Fruit fly (Drosophila melanogaster): Measurements from ENCODE around the gene CG1288.

The CG1288 gene

dm6 chr3R:7249460-7249859 lies 41.2 kb upstream of the CG1288 start, which contains the start of the genes CG1227 and Dtwd2 (continued):
- peak; percentile 79 for TF ChIP-seq dac (GFP tag; optimal IDR thresholded peaks at IDR 0.05)
- TF ChIP-seq Ets96B (tag; optimal IDR thresholded peaks at IDR 0.05): peak; percentile 98
- peak; percentile 84 for TF ChIP-seq CG8319 (GFP tag; optimal IDR thresholded peaks at IDR 0.05)
- TF ChIP-seq Hr38 (GFP tag; optimal IDR thresholded peaks at IDR 0.05): no peak
- peak; percentile 79 for TF ChIP-seq Blimp-1 (GFP tag; optimal IDR thresholded peaks at IDR 0.05)
- TF ChIP-seq CG3032 (tag; optimal IDR thresholded peaks at IDR 0.05): peak; percentile 98
- TF ChIP-seq Eip75B (GFP tag; optimal IDR thresholded peaks at IDR 0.05): peak; percentile 92
- peak; percentile 99 for TF ChIP-seq Eip78C (GFP tag)
- TF ChIP-seq CG34406 (GFP tag; optimal IDR thresholded peaks at IDR 0.05): peak; percentile 96
- TF ChIP-seq CG4318 (GFP tag; optimal IDR thresholded peaks at IDR 0.05): peak; percentile 91
- TF ChIP-seq CG6276 (GFP tag; optimal IDR thresholded peaks at IDR 0.05): peak; percentile 95
- TF ChIP-seq CG6792 (GFP tag; optimal IDR thresholded peaks at IDR 0.05): peak; percentile 91
- peak; percentile 98 for TF ChIP-seq CG8119 (GFP tag; IDR thresholded peaks at IDR 0.05)
- peak; percentile 94 for TF ChIP-seq CG11762 (GFP tag; optimal IDR thresholded peaks at IDR 0.05; ENCODE audit: insufficient read depth)
- TF ChIP-seq Hr39 (GFP tag; optimal IDR thresholded peaks at IDR 0.05): peak; percentile 82
- TF ChIP-seq CG32006 (GFP tag; optimal IDR thresholded peaks at IDR 0.05): peak; percentile 96
- TF ChIP-seq Met (GFP tag; optimal IDR thresholded peaks at IDR 0.05): peak; percentile 92
- peak; percentile 92 for TF ChIP-seq Smox (GFP tag; optimal IDR thresholded peaks at IDR 0.05)
- peak; percentile 89 to 96 for TF ChIP-seq ss (GFP tag; optimal IDR thresholded peaks at IDR 0.05)
- TF ChIP-seq CG11294 (GFP tag; IDR thresholded peaks at IDR 0.05): peak; percentile 95

- TF ChIP-seq fkh (GFP tag; optimal IDR thresholded peaks at IDR 0.05) (no peak), CG1621 (tag; optimal IDR thresholded peaks at IDR 0.05) (no peak), Met (GFP tag; optimal IDR thresholded peaks at IDR 0.05) (no peak), dsx (GFP tag; optimal IDR thresholded peaks at IDR 0.05; ENCODE audit: poor library complexity, severe bottlenecking) (no peak), topi (GFP tag; optimal IDR thresholded peaks at IDR 0.05) (no peak), net (GFP tag; optimal IDR thresholded peaks at IDR 0.05) (no peak), CG10631 (GFP tag; optimal IDR thresholded peaks at IDR 0.05) (no peak), CG6854 (GFP tag; optimal IDR thresholded peaks at IDR 0.05) (no peak), Ets21C (GFP tag; optimal IDR thresholded peaks at IDR 0.05) (no peak), Eip75B (GFP tag; optimal IDR thresholded peaks at IDR 0.05) (no peak), Ets96B (tag; optimal IDR thresholded peaks at IDR 0.05) (no peak), OdsH (GFP tag; optimal IDR thresholded peaks at IDR 0.05) (no peak)
Measured at dm6 chr3R:7246889-7247288, 38.7 kb upstream of the CG1288 start, which contains the start of the genes Noc3 and CG10053. TSS of gene Noc3 (minus strand) at chr3R:7246969. TSS of gene CG10053 (plus strand) at chr3R:7247090.

DNA sequence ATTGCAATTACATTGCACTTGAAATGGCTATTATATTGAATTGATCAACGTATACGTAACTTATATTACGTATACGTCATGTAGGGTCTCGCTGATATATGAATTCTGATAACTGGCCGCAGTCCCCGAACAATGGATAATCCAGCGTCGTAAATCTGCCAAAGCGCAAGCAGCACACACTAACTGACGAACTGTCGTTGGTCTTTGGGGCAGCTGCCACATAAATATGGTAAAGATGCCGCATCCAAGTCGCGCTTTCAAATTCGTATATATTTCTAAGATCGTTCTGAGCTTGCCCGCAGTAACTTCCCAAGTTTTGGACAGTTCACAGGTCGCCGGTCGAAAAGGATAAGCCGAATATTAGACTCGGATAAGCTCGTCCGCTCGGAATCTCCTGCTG lies 33.2 kb upstream of the CG1288 start, which contains the start of gene CG14607:
Gene CG14607 (plus strand): TSS at position 301 of the 400 bp plus-strand sequence.
- TF ChIP-seq ss (GFP tag; optimal IDR thresholded peaks at IDR 0.05) (no peak), Hr4 (GFP tag; optimal IDR thresholded peaks at IDR 0.05) (no peak), net (GFP tag; optimal IDR thresholded peaks at IDR 0.05) (no peak), CG3032 (tag; optimal IDR thresholded peaks at IDR 0.05) (no peak), CG8119 (GFP tag; IDR thresholded peaks at IDR 0.05) (no peak), esn (GFP tag; optimal IDR thresholded peaks at IDR 0.05) (no peak), Gug (GFP tag; IDR thresholded peaks at IDR 0.05) (no peak), Eip93F (GFP tag; optimal IDR thresholded peaks at IDR 0.05) (no peak)

DNA sequence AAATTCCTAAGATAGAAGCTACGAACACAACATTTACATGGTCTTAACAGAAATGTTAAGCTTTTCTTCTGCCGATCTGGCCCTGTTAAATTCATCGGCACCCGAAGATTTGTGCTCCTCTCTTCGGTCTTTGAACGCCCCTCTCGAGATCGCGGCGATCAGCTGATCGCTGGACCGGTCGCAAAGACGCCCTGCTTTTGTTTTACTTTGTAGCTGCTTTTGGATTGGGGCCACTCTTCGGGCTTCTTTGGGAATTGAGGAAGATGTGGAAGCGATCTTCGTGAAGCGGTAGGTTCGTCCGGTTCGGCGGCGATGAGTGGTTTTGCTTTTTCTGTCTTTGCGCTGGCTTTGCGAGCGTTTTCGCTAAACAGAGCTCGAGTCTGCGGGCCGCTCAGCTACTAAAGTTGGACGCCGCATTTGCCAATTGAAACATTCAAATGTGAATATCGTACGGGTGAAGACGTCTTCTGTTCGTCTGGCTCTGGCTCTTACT lies 15.8 kb upstream of the CG1288 start, which contains the start of gene thw:
Gene thw (plus strand): TSS at position 443 of the 493 bp plus-strand sequence.
- TF ChIP-seq dac (GFP tag; optimal IDR thresholded peaks at IDR 0.05) (no peak), CG10631 (GFP tag; optimal IDR thresholded peaks at IDR 0.05) (no peak), Sox14 (GFP tag; optimal IDR thresholded peaks at IDR 0.05) (no peak), dsx (GFP tag; optimal IDR thresholded peaks at IDR 0.05; ENCODE audit: poor library complexity, severe bottlenecking) (peak; percentile 90), CG15336 (GFP tag; IDR thresholded peaks at IDR 0.05) (no peak), Eip78C (GFP tag) (no peak), eg (GFP tag; IDR thresholded peaks at IDR 0.05) (0 out of 3 replicates have a peak, but pooled peaks have one; percentile 45), CG11294 (GFP tag; IDR thresholded peaks at IDR 0.05) (no peak), achi (GFP tag; optimal IDR thresholded peaks at IDR 0.05) (no peak), CG8319 (GFP tag; optimal IDR thresholded peaks at IDR 0.05) (no peak), CG7368 (GFP tag; optimal IDR thresholded peaks at IDR 0.05) (no peak), pdm3 (GFP tag; optimal IDR thresholded peaks at IDR 0.05) (no peak), Met (GFP tag; optimal IDR thresholded peaks at IDR 0.05) (no peak), CG6163 (GFP tag; IDR thresholded peaks at IDR 0.05) (peak; percentile 34; the same call in 1 of the 3 replicates), Ets21C (GFP tag; optimal IDR thresholded peaks at IDR 0.05) (no peak), Gug (GFP tag; IDR thresholded peaks at IDR 0.05) (no peak)
